Fruit fly (Drosophila melanogaster) whole organism, embryonic: Measurements from ENCODE around the gene CG7695.

ENCODE experiments used
- Atf6 ChIP-seq: fragments of 200-800 bp; sonication (Bioruptor generic); IDR thresholded peaks from 2 replicates; pipeline ENCODE4 v1.3.6; 2022; ENCODE audit warnings: missing biosample characterization, missing genetic modification characterization
- Bteb2 ChIP-seq: fragments of 200-800 bp; sonication (Bioruptor generic); optimal IDR thresholded peaks from 2 replicates; lab custom pipeline; 2016; ENCODE audit warnings: missing biosample characterization, missing genetic modification characterization
- CG10147 ChIP-seq: fragments of 200-800 bp; sonication (Bioruptor generic); optimal IDR thresholded peaks from 2 replicates; lab custom pipeline; 2019; ENCODE audit warnings: missing biosample characterization, mild to moderate bottlenecking, missing genetic modification characterization, moderate library complexity
- CG10959 ChIP-seq: fragments of 200-800 bp; sonication (Bioruptor generic); IDR thresholded peaks from 2 replicates; pipeline ENCODE4 v1.3.6; 2022; ENCODE audit warnings: missing biosample characterization, missing genetic modification characterization
- CG12659 ChIP-seq: fragments of 200-800 bp; sonication (Bioruptor generic); optimal IDR thresholded peaks from 3 replicates; lab custom pipeline; 2017; ENCODE audit warnings: mild to moderate bottlenecking, missing biosample characterization, missing genetic modification reagents, missing genetic modification characterization
- CG12769 ChIP-seq: fragments of 200-800 bp; sonication (Bioruptor generic); optimal IDR thresholded peaks from 2 replicates; lab custom pipeline; 2019; ENCODE audit warnings: missing biosample characterization, mild to moderate bottlenecking, missing genetic modification characterization, moderate library complexity
- CG13296 ChIP-seq: fragments of 200-800 bp; sonication (Bioruptor generic); optimal IDR thresholded peaks from 3 replicates; lab custom pipeline; 2018; ENCODE audit warnings: missing biosample characterization, mild to moderate bottlenecking, missing genetic modification characterization
- CG14965 ChIP-seq: fragments of 200-800 bp; sonication (Bioruptor generic); optimal IDR thresholded peaks from 2 replicates; lab custom pipeline; 2016; ENCODE audit warnings: missing biosample characterization, missing genetic modification characterization, borderline replicate concordance
- CG15696 ChIP-seq: fragments of 200-800 bp; sonication (Bioruptor generic); optimal IDR thresholded peaks from 2 replicates; lab custom pipeline; 2019; ENCODE audit warnings: missing biosample characterization, mild to moderate bottlenecking, missing genetic modification characterization, moderate library complexity
- CG1832 ChIP-seq: fragments of 200-800 bp; sonication (Bioruptor generic); optimal IDR thresholded peaks from 2 replicates; lab custom pipeline; 2017; ENCODE audit warnings: missing biosample characterization, mild to moderate bottlenecking, missing genetic modification characterization, inconsistent platforms
- CG18619 ChIP-seq: fragments of 200-800 bp; sonication (Bioruptor generic); optimal IDR thresholded peaks from 3 replicates; lab custom pipeline; 2017; ENCODE audit warnings: missing biosample characterization, mild to moderate bottlenecking, missing genetic modification characterization
- CG4424 ChIP-seq: fragments of 200-800 bp; sonication (Bioruptor generic); optimal IDR thresholded peaks from 3 replicates; lab custom pipeline; 2016; ENCODE audit warnings: missing biosample characterization, missing genetic modification characterization
- CG4854 ChIP-seq: fragments of 200-800 bp; sonication (Bioruptor generic); optimal IDR thresholded peaks from 2 replicates; lab custom pipeline; 2016; ENCODE audit warnings: missing biosample characterization, missing genetic modification characterization, inconsistent platforms
- CG8478 ChIP-seq: fragments of >200 bp; optimal IDR thresholded peaks from 2 replicates; lab custom pipeline; 2018
- CG8765 ChIP-seq: fragments of 200-800 bp; sonication (Bioruptor generic); IDR thresholded peaks from 2 replicates; pipeline ENCODE4 v1.3.6; 2022; ENCODE audit warnings: missing biosample characterization, missing genetic modification characterization
- Chrac-16 ChIP-seq: fragments of 200-800 bp; sonication (Bioruptor generic); optimal IDR thresholded peaks from 3 replicates; lab custom pipeline; 2016; ENCODE audit warnings: missing biosample characterization, missing genetic modification characterization
- Dad ChIP-seq: fragments of 200-800 bp; sonication (Bioruptor generic); optimal IDR thresholded peaks from 3 replicates; lab custom pipeline; 2016; ENCODE audit warnings: missing biosample characterization, missing genetic modification characterization
- Deaf1 ChIP-seq: fragments of 200-800 bp; optimal IDR thresholded peaks from 3 replicates; lab custom pipeline; 2019; ENCODE audit warnings: missing biosample characterization, mild to moderate bottlenecking, missing genetic modification characterization, moderate library complexity
- E2f1 ChIP-seq: fragments of 200-800 bp; sonication (Bioruptor generic); IDR thresholded peaks from 2 replicates; pipeline ENCODE4 v1.3.6; 2022; ENCODE audit warnings: missing biosample characterization, missing genetic modification characterization
- E2f2 ChIP-seq: fragments of 200-800 bp; sonication (Bioruptor generic); IDR thresholded peaks from 2 replicates; pipeline ENCODE4 v1.3.6; 2022; ENCODE audit warnings: missing biosample characterization, missing genetic modification characterization
- Fer1 ChIP-seq: fragments of 200-800 bp; sonication (Bioruptor generic); optimal IDR thresholded peaks from 2 replicates; lab custom pipeline; 2017; ENCODE audit warnings: missing biosample characterization, mild to moderate bottlenecking, missing genetic modification characterization
- Hey ChIP-seq: fragments of 200-800 bp; sonication (Bioruptor generic); optimal IDR thresholded peaks from 3 replicates; lab custom pipeline; 2018; ENCODE audit warnings: missing biosample characterization, mild to moderate bottlenecking, missing genetic modification characterization
- HmgD ChIP-seq: fragments of 200-800 bp; sonication (Bioruptor generic); optimal IDR thresholded peaks from 3 replicates; lab custom pipeline; 2016; ENCODE audit warnings: missing biosample characterization, missing genetic modification characterization
- Med ChIP-seq: fragments of 200-800 bp; sonication (Bioruptor generic); peaks from one replicate; lab custom pipeline; 2016; ENCODE audit warnings: missing biosample characterization, missing genetic modification characterization, mild to moderate bottlenecking, inconsistent platforms, moderate library complexity
- Mes4 ChIP-seq: fragments of 200-800 bp; sonication (Bioruptor generic); optimal IDR thresholded peaks from 2 replicates; lab custom pipeline; 2016; ENCODE audit warnings: missing biosample characterization, missing genetic modification characterization
- NC2α ChIP-seq: fragments of 200-800 bp; sonication (Bioruptor generic); optimal IDR thresholded peaks from 2 replicates; lab custom pipeline; 2016; ENCODE audit warnings: missing biosample characterization, missing genetic modification characterization
- Nf-YA ChIP-seq: fragments of 200-800 bp; sonication (Bioruptor generic); IDR thresholded peaks from 2 replicates; pipeline ENCODE4 v1.3.6; 2022; ENCODE audit warnings: missing biosample characterization, missing genetic modification characterization
- Nf-YB ChIP-seq: fragments of 200-800 bp; sonication (Bioruptor generic); optimal IDR thresholded peaks from 3 replicates; lab custom pipeline; 2019; ENCODE audit warnings: missing biosample characterization, mild to moderate bottlenecking, missing genetic modification characterization, moderate library complexity
- Opbp ChIP-seq: fragments of 200-800 bp; sonication (Bioruptor generic); IDR thresholded peaks from 3 replicates; pipeline ENCODE4 v1.3.6; 2022; ENCODE audit warnings: missing biosample characterization, missing genetic modification characterization; ENCODE audit not compliant: partially characterized antibody
- Taf1 ChIP-seq: fragments of 200-800 bp; sonication (Bioruptor generic); IDR thresholded peaks from 2 replicates; pipeline ENCODE4 v1.3.6; 2022; ENCODE audit warnings: missing biosample characterization, missing genetic modification characterization
- Xbp1 ChIP-seq: fragments of 200-800 bp; sonication (Bioruptor generic); optimal IDR thresholded peaks from 3 replicates; lab custom pipeline; 2016; ENCODE audit warnings: missing biosample characterization, mild to moderate bottlenecking, missing genetic modification characterization
- abd-A ChIP-seq: fragments of 200-800 bp; sonication (Bioruptor generic); optimal IDR thresholded peaks from 3 replicates; lab custom pipeline; 2019; ENCODE audit warnings: missing biosample characterization, mild to moderate bottlenecking, missing genetic modification characterization, moderate library complexity
- ase ChIP-seq: fragments of 200-800 bp; sonication (Bioruptor generic); IDR thresholded peaks from 3 replicates; pipeline ENCODE4 v1.3.6; 2022; ENCODE audit warnings: missing biosample characterization, missing genetic modification characterization
- az2 ChIP-seq: fragments of 200-800 bp; sonication (Bioruptor generic); optimal IDR thresholded peaks from 3 replicates; lab custom pipeline; 2016; ENCODE audit warnings: missing biosample characterization, missing genetic modification characterization
- bigmax ChIP-seq: fragments of 200-800 bp; sonication (Bioruptor generic); optimal IDR thresholded peaks from 2 replicates; lab custom pipeline; 2018; ENCODE audit warnings: missing biosample characterization, mild to moderate bottlenecking, missing genetic modification characterization
- cad ChIP-seq: fragments of >200 bp; optimal IDR thresholded peaks from 2 replicates; lab custom pipeline; 2017; ENCODE audit warnings: missing biosample characterization, missing genetic modification characterization
- chif ChIP-seq, 2 experiments: fragments of 200-800 bp; sonication (Bioruptor generic); optimal IDR thresholded peaks; 3 replicates each; lab custom pipeline; 2016; ENCODE audit warnings: missing biosample characterization in 2 of 2, missing genetic modification characterization in 2 of 2
- dati ChIP-seq: fragments of 200-800 bp; sonication (Bioruptor generic); IDR thresholded peaks from 2 replicates; pipeline ENCODE4 v1.3.6; 2022; ENCODE audit warnings: missing biosample characterization, missing genetic modification characterization
- emc ChIP-seq: fragments of 200-800 bp; sonication (Bioruptor generic); optimal IDR thresholded peaks from 2 replicates; lab custom pipeline; 2016; ENCODE audit warnings: missing biosample characterization, missing genetic modification characterization
- eyg ChIP-seq: fragments of 200-800 bp; sonication (Bioruptor generic); optimal IDR thresholded peaks from 3 replicates; lab custom pipeline; 2016; ENCODE audit warnings: missing biosample characterization, missing genetic modification characterization
- fd102C ChIP-seq: fragments of 200-800 bp; sonication (Bioruptor generic); optimal IDR thresholded peaks from 2 replicates; lab custom pipeline; 2018; ENCODE audit warnings: missing biosample characterization, mild to moderate bottlenecking, missing genetic modification characterization, moderate library complexity
- inv ChIP-seq: fragments of 200-800 bp; sonication (Bioruptor generic); IDR thresholded peaks from 2 replicates; pipeline ENCODE4 v1.3.6; 2022; ENCODE audit warnings: missing biosample characterization, missing genetic modification characterization; ENCODE audit not compliant: partially characterized antibody
- maf-S ChIP-seq: fragments of 200-800 bp; sonication (Bioruptor generic); optimal IDR thresholded peaks from 2 replicates; lab custom pipeline; 2016; ENCODE audit warnings: missing biosample characterization, missing genetic modification characterization
- ro ChIP-seq: fragments of 200-800 bp; sonication (Bioruptor generic); IDR thresholded peaks from 2 replicates; pipeline ENCODE4 v1.3.6; 2022; ENCODE audit warnings: missing biosample characterization, missing genetic modification characterization
- schlank ChIP-seq: fragments of 200-800 bp; sonication (Bioruptor generic); optimal IDR thresholded peaks from 2 replicates; lab custom pipeline; 2018; ENCODE audit warnings: missing biosample characterization, mild to moderate bottlenecking, missing genetic modification characterization
- sens ChIP-seq: fragments of 200-800 bp; sonication (Bioruptor generic); peaks from one replicate; lab custom pipeline; 2016; ENCODE audit warnings: missing biosample characterization, missing genetic modification characterization
- sima ChIP-seq: fragments of 200-800 bp; sonication (Bioruptor generic); optimal IDR thresholded peaks from 2 replicates; lab custom pipeline; 2016; ENCODE audit warnings: missing biosample characterization, missing genetic modification characterization
- ssp ChIP-seq: fragments of 200-800 bp; sonication (Bioruptor generic); IDR thresholded peaks from 2 replicates; pipeline ENCODE4 v1.3.6; 2022; ENCODE audit warnings: missing biosample characterization, missing genetic modification characterization
- tgo ChIP-seq: fragments of 200-800 bp; sonication (Bioruptor generic); IDR thresholded peaks from 3 replicates; pipeline ENCODE4 v1.3.6; 2022; ENCODE audit warnings: missing biosample characterization, missing genetic modification characterization
- twi ChIP-seq: fragments of 200-800 bp; optimal IDR thresholded peaks from 2 replicates; lab custom pipeline; 2019; ENCODE audit warnings: missing biosample characterization, mild to moderate bottlenecking, missing genetic modification characterization, moderate library complexity
- zf30C ChIP-seq: fragments of 200-800 bp; sonication (Bioruptor generic); optimal IDR thresholded peaks from 3 replicates; lab custom pipeline; 2018; ENCODE audit warnings: missing biosample characterization, mild to moderate bottlenecking, missing genetic modification characterization

CG7695 gene

dm6 chr3R:18573699-18574259 is 43.5 kb downstream of the CG7695 start (continued):
- TF ChIP-seq eyg (GFP tag; lab: Kevin White, UChicago) (peak; percentile 91), CG8765 (GFP tag; lab: Robert Waterston, UW) (peak; percentile 68; the same call in 1 of the 2 replicates), Taf1 (GFP tag; lab: Robert Waterston, UW) (peak; percentile 90), CG12769 (tag; lab: Kevin White, UChicago) (peak; percentile 95), fd102C (GFP tag; lab: Kevin White, UChicago) (no peak), CG4854 (GFP tag; lab: Kevin White, UChicago) (peak; percentile 82), maf-S (peak; percentile 88), cad (GFP tag; lab: Kevin White, UChicago) (no peak), Opbp (GFP tag; lab: Robert Waterston, UW) (no peak), az2 (GFP tag; lab: Kevin White, UChicago) (peak; percentile 96), CG13296 (peak; percentile 90), Xbp1 (GFP tag; lab: Kevin White, UChicago) (peak; percentile 96), CG1832 (GFP tag; lab: Kevin White, UChicago) (no peak), Dad (GFP tag; lab: Kevin White, UChicago) (peak; percentile 76), CG12659 (GFP tag; lab: Kevin White, UChicago) (peak; percentile 98), inv (GFP tag; lab: Robert Waterston, UW) (no peak), chif (GFP tag; optimal IDR thresholded peaks at IDR 0.05; lab: Kevin White, UChicago) (peak; percentile 93 to 94), tgo (peak; percentile 93), sima (GFP tag; lab: Kevin White, UChicago) (peak; percentile 67), CG14965 (GFP tag; lab: Kevin White, UChicago) (peak; percentile 2), sens (peak; percentile 99), E2f1 (GFP tag; lab: Robert Waterston, UW) (peak; percentile 91), Chrac-16 (GFP tag; lab: Kevin White, UChicago) (peak; percentile 96), zf30C (no peak), schlank (tag; lab: Kevin White, UChicago) (peak; percentile 76), ro (GFP tag; lab: Robert Waterston, UW) (peak; percentile 72), ase (GFP tag; lab: Robert Waterston, UW) (peak; percentile 82), twi (tag; lab: Kevin White, UChicago) (peak; percentile 92), CG18619 (peak; percentile 95), CG8478 (lab: Kevin White, UChicago) (no peak), E2f2 (peak; percentile 73), HmgD (GFP tag; lab: Kevin White, UChicago) (peak; percentile 61), Fer1 (peak; percentile 94), CG10147 (GFP tag; lab: Kevin White, UChicago) (peak; percentile 93), Med (GFP tag; lab: Kevin White, UChicago) (peak; percentile 97), Nf-YA (GFP tag; lab: Robert Waterston, UW) (peak; percentile 57), Deaf1 (peak; percentile 77), CG4424 (GFP tag; lab: Kevin White, UChicago) (peak; percentile 94), abd-A (tag; lab: Kevin White, UChicago) (peak; percentile 65), Atf6 (GFP tag; lab: Robert Waterston, UW) (peak; percentile 94), Nf-YB (GFP tag; lab: Kevin White, UChicago) (peak; percentile 85), bigmax (peak; percentile 20), Bteb2 (peak; percentile 95), emc (peak; percentile 54), NC2α (GFP tag; lab: Kevin White, UChicago) (peak; percentile 81), ssp (GFP tag; lab: Robert Waterston, UW) (peak; percentile 84), dati (GFP tag; lab: Robert Waterston, UW) (peak; percentile 40; the same call in 1 of the 2 replicates), Hey (peak; percentile 56), CG10959 (GFP tag; lab: Robert Waterston, UW) (0 out of 2 replicates have a peak, but pooled peaks have one; percentile 50), CG15696 (tag; lab: Kevin White, UChicago) (peak; percentile 65), Mes4 (GFP tag; lab: Kevin White, UChicago) (peak; percentile 91)
